Worm (Caenorhabditis elegans) whole organism, L1 larva: ENCODE data around the gene srbc-38.

ENCODE experiments used
- C04F5.9 ChIP-seq: sonication (generic microtip); optimal IDR thresholded peaks from 2 replicates; lab custom pipeline; 2016; ENCODE audit warnings: missing genetic modification characterization, missing compliant biosample characterization
- C16A3.4 ChIP-seq: fragments of 150-350 bp; optimal IDR thresholded peaks from 2 replicates; lab custom pipeline; 2014; ENCODE audit warnings: missing biosample characterization, missing genetic modification characterization
- alr-1 ChIP-seq: fragments of 200-800 bp; sonication (Bioruptor generic); optimal IDR thresholded peaks from 2 replicates; lab custom pipeline; 2018; ENCODE audit warnings: borderline replicate concordance, mild to moderate bottlenecking, missing genetic modification characterization, missing compliant biosample characterization
- ama-1 ChIP-seq: fragments of 150-350 bp; optimal IDR thresholded peaks from 2 replicates; lab custom pipeline; 2014
- blmp-1 ChIP-seq: fragments of 150-350 bp; optimal IDR thresholded peaks from 2 replicates; lab custom pipeline; 2014; ENCODE audit warnings: missing biosample characterization, missing genetic modification characterization
- ceh-8 ChIP-seq: fragments of 200-800 bp; sonication (Bioruptor generic); optimal IDR thresholded peaks from 2 replicates; lab custom pipeline; 2018; ENCODE audit warnings: mild to moderate bottlenecking, missing genetic modification characterization, moderate library complexity, missing compliant biosample characterization
- ceh-82 ChIP-seq, 3 experiments: fragments of 150-350 bp in 1 of 3; sonication (generic microtip) in 2 of 3; optimal IDR thresholded peaks; 2 replicates each; lab custom pipeline; 2014 to 2017; ENCODE audit warnings: missing biosample characterization in 3 of 3, missing genetic modification characterization in 3 of 3
- ces-1 ChIP-seq: fragments of 150-350 bp; optimal IDR thresholded peaks from 2 replicates; lab custom pipeline; 2014; ENCODE audit warnings: missing biosample characterization, missing genetic modification reagents, missing genetic modification characterization
- dpl-1 ChIP-seq, 3 experiments: fragments of 150-350 bp in 2 of 3; sonication (generic microtip) in 1 of 3; optimal IDR thresholded peaks; 2 replicates each; lab custom pipeline; 2014 to 2017; ENCODE audit warnings: missing biosample characterization in 3 of 3, missing genetic modification characterization in 3 of 3, missing genetic modification reagents in 3 of 3
- dsc-1 ChIP-seq: sonication (generic microtip); optimal IDR thresholded peaks from 2 replicates; lab custom pipeline; 2016; ENCODE audit warnings: mild to moderate bottlenecking, missing genetic modification characterization, missing compliant biosample characterization
- efl-1 ChIP-seq, 4 experiments: fragments of 150-350 bp; optimal IDR thresholded peaks in 3 of 4; peaks in 1 of 4; 1 replicate in 1 of 4; 2 replicates in 3 of 4; lab custom pipeline; 2014; ENCODE audit warnings: missing biosample characterization in 2 of 4, missing genetic modification characterization in 2 of 4, missing genetic modification reagents in 2 of 4
- egl-27 ChIP-seq, 2 experiments: fragments of 150-350 bp in 1 of 2; sonication (generic microtip); optimal IDR thresholded peaks; 3 replicates each; lab custom pipeline; 2017 to 2018; ENCODE audit warnings: missing biosample characterization in 2 of 2, missing genetic modification characterization in 2 of 2, missing genetic modification reagents in 2 of 2
- elt-2 ChIP-seq: sonication (generic microtip); optimal IDR thresholded peaks from 2 replicates; lab custom pipeline; 2016; ENCODE audit warnings: missing genetic modification characterization, mild to moderate bottlenecking, inconsistent platforms, missing compliant biosample characterization, missing genetic modification reagents
- elt-3 ChIP-seq, 6 experiments: fragments of 150-350 bp in 1 of 6; sonication (generic microtip); optimal IDR thresholded peaks; 2 replicates each; lab custom pipeline; 2017 to 2018; ENCODE audit warnings: missing biosample characterization in 6 of 6, missing genetic modification characterization in 6 of 6, inconsistent platforms in 1 of 6
- fkh-4 ChIP-seq: sonication (generic microtip); optimal IDR thresholded peaks from 2 replicates; lab custom pipeline; 2016; ENCODE audit warnings: missing compliant biosample characterization, missing genetic modification characterization, borderline replicate concordance
- grh-1 ChIP-seq: fragments of 200-800 bp; sonication (Bioruptor generic); IDR thresholded peaks from 2 replicates; pipeline ENCODE4 v1.3.6; 2022; ENCODE audit warnings: missing genetic modification reagents, missing genetic modification characterization, missing compliant biosample characterization
- hlh-17 ChIP-seq: fragments of 200-800 bp; sonication (Bioruptor generic); optimal IDR thresholded peaks from 2 replicates; lab custom pipeline; 2018; ENCODE audit warnings: missing genetic modification characterization, mild to moderate bottlenecking, missing compliant biosample characterization, moderate library complexity, borderline replicate concordance
- lin-13 ChIP-seq: fragments of 150-350 bp; optimal IDR thresholded peaks from 2 replicates; lab custom pipeline; 2014; ENCODE audit warnings: missing biosample characterization, missing genetic modification reagents, missing genetic modification characterization
- lin-14 ChIP-seq: fragments of 200-800 bp; sonication (Bioruptor generic); optimal IDR thresholded peaks from 2 replicates; lab custom pipeline; 2018; ENCODE audit warnings: mild to moderate bottlenecking, missing genetic modification characterization, moderate library complexity, missing compliant biosample characterization
- lin-35 ChIP-seq, 2 experiments: fragments of 150-350 bp; optimal IDR thresholded peaks; 2 replicates each; lab custom pipeline; 2014; ENCODE audit warnings: missing biosample characterization in 2 of 2, missing genetic modification characterization in 2 of 2, missing genetic modification reagents in 2 of 2
- lsy-2 ChIP-seq, 2 experiments: fragments of 150-350 bp; optimal IDR thresholded peaks; 2 replicates each; lab custom pipeline; 2014; ENCODE audit warnings: missing biosample characterization in 2 of 2, missing genetic modification characterization in 2 of 2
- mab-9 ChIP-seq: fragments of 200-800 bp; sonication (Bioruptor generic); IDR thresholded peaks from 2 replicates; pipeline ENCODE4 v1.3.6; 2022; ENCODE audit warnings: missing genetic modification reagents, missing genetic modification characterization, missing compliant biosample characterization
- mdl-1 ChIP-seq, 2 experiments: fragments of 150-350 bp; optimal IDR thresholded peaks; 2 replicates each; lab custom pipeline; 2014 to 2017; ENCODE audit warnings: missing biosample characterization in 2 of 2, missing genetic modification characterization in 2 of 2, inconsistent platforms in 1 of 2
- mef-2 ChIP-seq: fragments of 150-350 bp; optimal IDR thresholded peaks from 2 replicates; lab custom pipeline; 2014; ENCODE audit warnings: missing biosample characterization, missing genetic modification characterization
- mep-1 ChIP-seq: fragments of 150-350 bp; optimal IDR thresholded peaks from 2 replicates; lab custom pipeline; 2014; ENCODE audit warnings: missing biosample characterization, missing genetic modification characterization
- nhr-19 ChIP-seq: fragments of 200-800 bp; sonication (Bioruptor generic); conservative IDR thresholded peaks from 2 replicates; pipeline ENCODE4 v1.3.6; 2022; ENCODE audit warnings: missing genetic modification characterization, missing compliant biosample characterization
- nhr-20 ChIP-seq: sonication (generic microtip); optimal IDR thresholded peaks from 2 replicates; lab custom pipeline; 2016; ENCODE audit warnings: mild to moderate bottlenecking, missing genetic modification characterization, missing compliant biosample characterization
- nhr-47 ChIP-seq: sonication (generic microtip); optimal IDR thresholded peaks from 2 replicates; lab custom pipeline; 2016; ENCODE audit warnings: mild to moderate bottlenecking, missing genetic modification characterization, moderate library complexity, missing compliant biosample characterization
- nhr-84 ChIP-seq: sonication (generic microtip); optimal IDR thresholded peaks from 2 replicates; lab custom pipeline; 2017; ENCODE audit warnings: missing biosample characterization, missing genetic modification characterization
- nhr-85 ChIP-seq: sonication (generic microtip); peaks from one replicate; lab custom pipeline; 2016; ENCODE audit warnings: missing genetic modification characterization, inconsistent platforms, missing compliant biosample characterization
- nhr-90 ChIP-seq: sonication (generic microtip); optimal IDR thresholded peaks from 2 replicates; lab custom pipeline; 2016; ENCODE audit warnings: mild to moderate bottlenecking, missing genetic modification characterization, missing compliant biosample characterization; ENCODE audit not compliant: poor library complexity
- pax-3 ChIP-seq: fragments of 200-800 bp; sonication (Bioruptor generic); optimal IDR thresholded peaks from 2 replicates; lab custom pipeline; 2018; ENCODE audit warnings: mild to moderate bottlenecking, missing genetic modification characterization, moderate library complexity, missing compliant biosample characterization
- pqm-1 ChIP-seq: sonication (generic microtip); optimal IDR thresholded peaks from 3 replicates; lab custom pipeline; 2017; ENCODE audit warnings: missing biosample characterization, missing genetic modification characterization
- rnt-1 ChIP-seq: sonication (generic microtip); optimal IDR thresholded peaks from 2 replicates; lab custom pipeline; 2016; ENCODE audit warnings: mild to moderate bottlenecking, missing genetic modification characterization, moderate library complexity, missing compliant biosample characterization
- skn-1 ChIP-seq: fragments of 150-350 bp; optimal IDR thresholded peaks from 2 replicates; lab custom pipeline; 2014; ENCODE audit warnings: missing biosample characterization, missing genetic modification characterization
- snpc-4 ChIP-seq: fragments of 150-350 bp; optimal IDR thresholded peaks from 2 replicates; lab custom pipeline; 2014; ENCODE audit warnings: missing biosample characterization, missing genetic modification characterization
- snu-23 ChIP-seq: sonication (generic microtip); optimal IDR thresholded peaks from 2 replicates; lab custom pipeline; 2016; ENCODE audit warnings: missing genetic modification characterization, missing compliant biosample characterization
- sox-4 ChIP-seq: sonication (generic microtip); optimal IDR thresholded peaks from 2 replicates; lab custom pipeline; 2016; ENCODE audit warnings: missing genetic modification characterization, missing compliant biosample characterization
- sup-37 ChIP-seq: fragments of 200-800 bp; sonication (Bioruptor generic); optimal IDR thresholded peaks from 2 replicates; lab custom pipeline; 2018; ENCODE audit warnings: mild to moderate bottlenecking, missing genetic modification characterization, missing compliant biosample characterization
- swsn-7 ChIP-seq: sonication (generic microtip); optimal IDR thresholded peaks from 2 replicates; lab custom pipeline; 2016; ENCODE audit warnings: missing genetic modification characterization, missing compliant biosample characterization
- tbx-2 ChIP-seq: sonication (generic microtip); optimal IDR thresholded peaks from 2 replicates; lab custom pipeline; 2016; ENCODE audit warnings: missing genetic modification characterization, missing compliant biosample characterization
- unc-130 ChIP-seq: fragments of 150-350 bp; optimal IDR thresholded peaks from 2 replicates; lab custom pipeline; 2017; ENCODE audit warnings: missing biosample characterization, missing genetic modification characterization, inconsistent platforms
- unc-86 ChIP-seq: sonication (generic microtip); optimal IDR thresholded peaks from 2 replicates; lab custom pipeline; 2016; ENCODE audit warnings: missing genetic modification characterization, missing compliant biosample characterization
- vab-15 ChIP-seq: sonication (generic microtip); optimal IDR thresholded peaks from 2 replicates; lab custom pipeline; 2017; ENCODE audit warnings: missing genotype, mild to moderate bottlenecking, missing genetic modification characterization, missing compliant biosample characterization
- zag-1 ChIP-seq: fragments of 150-350 bp; optimal IDR thresholded peaks from 2 replicates; lab custom pipeline; 2014; ENCODE audit warnings: missing biosample characterization, missing genetic modification characterization
- zip-4 ChIP-seq: fragments of 200-800 bp; sonication (Bioruptor generic); optimal IDR thresholded peaks from 2 replicates; lab custom pipeline; 2018; ENCODE audit warnings: mild to moderate bottlenecking, missing genetic modification characterization, moderate library complexity, missing compliant biosample characterization
- ztf-11 ChIP-seq, 2 experiments: sonication (generic microtip); optimal IDR thresholded peaks; 2 replicates each; lab custom pipeline; 2016 to 2017; ENCODE audit warnings: missing genetic modification characterization in 2 of 2, missing biosample characterization in 1 of 2, missing compliant biosample characterization in 1 of 2
- ztf-4 ChIP-seq: fragments of 150-350 bp; optimal IDR thresholded peaks from 2 replicates; lab custom pipeline; 2014; ENCODE audit warnings: missing biosample characterization, missing genetic modification characterization

srbc-38 gene

DNA sequence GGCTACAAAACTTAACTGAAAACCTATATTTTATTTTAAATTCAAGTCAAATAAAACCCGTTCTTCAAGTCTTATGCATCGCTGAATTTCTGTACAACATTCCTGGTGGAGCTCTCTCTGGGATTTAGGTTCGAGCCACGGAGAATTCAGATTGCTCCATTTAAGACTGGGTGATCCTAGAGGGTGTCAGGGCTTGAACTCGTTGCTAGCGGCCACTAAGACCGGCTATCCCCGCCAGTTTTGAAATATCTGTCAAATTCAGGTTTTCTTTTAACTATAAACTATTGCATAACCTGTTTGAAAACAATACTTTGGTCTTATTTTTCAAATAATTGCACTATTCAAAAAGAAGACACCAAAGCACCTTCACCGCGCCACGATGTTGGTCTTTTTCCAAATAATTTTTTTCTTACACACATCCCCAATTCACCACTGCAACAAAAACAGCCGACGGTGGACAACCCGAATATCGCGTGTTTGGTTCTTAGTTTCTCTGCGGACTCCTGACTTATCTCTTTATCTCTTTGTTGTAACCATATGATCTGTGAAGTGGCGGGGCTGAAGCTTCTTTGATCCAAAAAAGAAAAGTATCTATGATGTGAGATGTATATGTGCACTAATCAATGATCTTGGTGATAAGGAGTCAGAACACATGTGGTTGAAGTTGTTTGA lies 21.9 kb downstream of the srbc-38 start (continued):
- TF ChIP-seq nhr-84 (tag; lab: Kevin White, UChicago), result no peak
- peak; percentile 82 for TF ChIP-seq snu-23 (GFP tag; lab: Kevin White, UChicago)
- TF ChIP-seq unc-86 (tag; lab: Kevin White, UChicago), result no peak
- TF ChIP-seq ama-1 (lab: Kevin White, UChicago), result peak; percentile 79

DNA sequence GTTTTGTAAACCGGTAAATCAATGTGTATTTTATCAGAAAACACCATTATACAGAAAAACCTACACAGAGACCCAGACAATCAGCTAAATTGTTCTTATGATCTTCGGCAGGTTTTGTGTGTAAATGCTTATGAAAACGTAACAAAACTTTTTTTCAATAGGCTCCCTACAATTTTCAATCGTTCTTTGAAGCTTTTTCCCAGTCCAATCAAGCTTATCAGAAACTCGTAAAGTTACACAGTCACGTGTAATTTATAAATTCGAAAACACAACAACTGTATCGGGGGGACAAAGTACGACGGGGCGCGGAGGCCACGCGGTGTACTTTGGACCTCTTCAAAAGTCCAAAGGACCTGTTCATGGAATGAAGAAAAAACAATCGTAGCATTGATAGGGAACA lies 23.2 kb downstream of the srbc-38 start:
- no peak for TF ChIP-seq dpl-1 (GFP tag; optimal IDR thresholded peaks at IDR 0.05; lab: Kevin White, UChicago)
- peak; percentile 74 for TF ChIP-seq nhr-90 (tag; lab: Kevin White, UChicago)
- TF ChIP-seq egl-27 (tag; optimal IDR thresholded peaks at IDR 0.05; lab: Kevin White, UChicago), result no peak
- peak in 2 of 6 experiments; percentile 45 to 48 for TF ChIP-seq elt-3 (tag; optimal IDR thresholded peaks at IDR 0.05; lab: Kevin White, UChicago)
- peak; percentile 71 for TF ChIP-seq nhr-85 (tag; lab: Kevin White, UChicago)
- TF ChIP-seq ceh-8, result no peak
- TF ChIP-seq grh-1 (GFP tag; lab: Robert Waterston, UW), result peak; percentile 56; the same call in 1 of the 2 replicates
- TF ChIP-seq zag-1 (tag; lab: Kevin White, UChicago), result no peak
- no peak for TF ChIP-seq mef-2
- peak; percentile 63 for TF ChIP-seq tbx-2 (tag; lab: Kevin White, UChicago)
- no peak for TF ChIP-seq mab-9 (GFP tag; lab: Robert Waterston, UW)
- peak in 1 of 2 experiments; percentile 73 for TF ChIP-seq mdl-1 (tag; optimal IDR thresholded peaks at IDR 0.05; lab: Kevin White, UChicago)
- peak; percentile 94 for TF ChIP-seq nhr-19
- peak; percentile 90 for TF ChIP-seq elt-2 (tag; lab: Kevin White, UChicago)
- TF ChIP-seq ceh-82 (tag; optimal IDR thresholded peaks at IDR 0.05; lab: Kevin White, UChicago), result no peak
- peak; percentile 75 for TF ChIP-seq nhr-20 (tag; lab: Kevin White, UChicago)
- TF ChIP-seq ztf-11 (tag; optimal IDR thresholded peaks at IDR 0.05; lab: Kevin White, UChicago), result peak in 1 of 2 experiments; percentile 32
- no peak for TF ChIP-seq dsc-1 (tag; lab: Kevin White, UChicago)
- TF ChIP-seq sox-4 (tag; lab: Kevin White, UChicago), result no peak
- peak; percentile 0 for TF ChIP-seq swsn-7
- peak in 1 of 2 experiments; percentile 6 for TF ChIP-seq efl-1 (optimal IDR thresholded peaks at IDR 0.05; lab: Kevin White, UChicago)
- no peak for TF ChIP-seq efl-1 (GFP tag; optimal IDR thresholded peaks at IDR 0.05 in 1 of 2; lab: Kevin White, UChicago)
- no peak for TF ChIP-seq snpc-4 (tag; lab: Kevin White, UChicago)
- TF ChIP-seq lin-35 (GFP tag; optimal IDR thresholded peaks at IDR 0.05; lab: Kevin White, UChicago), result peak in 1 of 2 experiments; percentile 77
- peak; percentile 40 for TF ChIP-seq mep-1 (tag; lab: Kevin White, UChicago)
- peak; percentile 77 for TF ChIP-seq sup-37 (GFP tag; lab: Kevin White, UChicago)
- TF ChIP-seq skn-1 (tag; lab: Kevin White, UChicago), result no peak
- TF ChIP-seq nhr-47 (tag; lab: Kevin White, UChicago), result peak; percentile 49
- TF ChIP-seq rnt-1, result peak; percentile 44
- no peak for TF ChIP-seq pqm-1 (tag; lab: Kevin White, UChicago)
- no peak for TF ChIP-seq pax-3 (tag; lab: Kevin White, UChicago)
- TF ChIP-seq ztf-4, result peak; percentile 59
- no peak for TF ChIP-seq vab-15 (tag; lab: Kevin White, UChicago)
- TF ChIP-seq ces-1 (GFP tag; lab: Kevin White, UChicago), result no peak
- TF ChIP-seq zip-4 (GFP tag; lab: Kevin White, UChicago), result no peak
- peak; percentile 26 to 34 for TF ChIP-seq lsy-2 (tag; optimal IDR thresholded peaks at IDR 0.05; lab: Kevin White, UChicago)
- TF ChIP-seq alr-1 (tag; lab: Kevin White, UChicago), result no peak
- no peak for TF ChIP-seq lin-13 (GFP tag; lab: Kevin White, UChicago)
- TF ChIP-seq ama-1 (lab: Kevin White, UChicago), result peak; percentile 43
- TF ChIP-seq C04F5.9 (tag; lab: Kevin White, UChicago), result peak; percentile 37
- TF ChIP-seq unc-130 (tag; lab: Kevin White, UChicago), result no peak
- TF ChIP-seq lin-14, result peak; percentile 71
- TF ChIP-seq snu-23 (GFP tag; lab: Kevin White, UChicago), result peak; percentile 64
- peak; percentile 49 for TF ChIP-seq C16A3.4 (tag; lab: Kevin White, UChicago)
- no peak for TF ChIP-seq fkh-4 (tag; lab: Kevin White, UChicago)
- TF ChIP-seq hlh-17 (GFP tag; lab: Kevin White, UChicago), result no peak
- TF ChIP-seq blmp-1 (tag; lab: Kevin White, UChicago), result peak; percentile 13
